Fruit fly (Drosophila melanogaster) whole organism, embryonic: ENCODE results near the gene Send1.
A peak's percentile ranks its signal among the peaks of the same experiment; 100 is the strongest.

Experiments
- Abd-B ChIP-seq: fragments of 200-800 bp; sonication (Bioruptor generic); optimal IDR thresholded peaks from 2 replicates; lab custom pipeline; 2018; ENCODE audit warnings: missing biosample characterization, mild to moderate bottlenecking, missing genetic modification characterization, moderate library complexity
- CG10274 ChIP-seq: fragments of 200-800 bp; sonication (Bioruptor generic); optimal IDR thresholded peaks from 3 replicates; lab custom pipeline; 2017; ENCODE audit warnings: missing biosample characterization, mild to moderate bottlenecking, missing genetic modification characterization
- CG10462 ChIP-seq: fragments of 200-800 bp; sonication (Bioruptor generic); optimal IDR thresholded peaks from 2 replicates; lab custom pipeline; 2016; ENCODE audit warnings: missing biosample characterization, missing genetic modification characterization
- CG10543 ChIP-seq: fragments of 200-800 bp; sonication (Bioruptor generic); optimal IDR thresholded peaks from 3 replicates; lab custom pipeline; 2017; ENCODE audit warnings: missing biosample characterization, mild to moderate bottlenecking, missing genetic modification characterization, moderate library complexity
- CG12155 ChIP-seq: fragments of 200-800 bp; sonication (Bioruptor generic); optimal IDR thresholded peaks from 3 replicates; lab custom pipeline; 2016; ENCODE audit warnings: missing biosample characterization, missing genetic modification characterization
- CG12299 ChIP-seq: fragments of 200-800 bp; sonication (Bioruptor generic); optimal IDR thresholded peaks from 2 replicates; lab custom pipeline; 2018; ENCODE audit warnings: missing biosample characterization, mild to moderate bottlenecking, missing genetic modification characterization
- CG13123 ChIP-seq: fragments of 200-800 bp; sonication (Bioruptor generic); optimal IDR thresholded peaks from 2 replicates; lab custom pipeline; 2016; ENCODE audit warnings: missing biosample characterization, missing genetic modification characterization
- CG13287 ChIP-seq: fragments of 200-800 bp; sonication (Bioruptor generic); IDR thresholded peaks from 2 replicates; pipeline ENCODE4 v1.3.6; 2022; ENCODE audit warnings: missing biosample characterization, missing genetic modification characterization; ENCODE audit not compliant: partially characterized antibody
- CG13296 ChIP-seq: fragments of 200-800 bp; sonication (Bioruptor generic); optimal IDR thresholded peaks from 3 replicates; lab custom pipeline; 2018; ENCODE audit warnings: missing biosample characterization, mild to moderate bottlenecking, missing genetic modification characterization
- CG17361 ChIP-seq: fragments of 200-800 bp; sonication (Bioruptor generic); IDR thresholded peaks from 3 replicates; pipeline ENCODE4 v1.3.6; 2022; ENCODE audit warnings: missing biosample characterization, missing genetic modification characterization
- CG17568 ChIP-seq: fragments of 200-800 bp; sonication (Bioruptor generic); optimal IDR thresholded peaks from 2 replicates; lab custom pipeline; 2018; ENCODE audit warnings: missing biosample characterization, mild to moderate bottlenecking, missing genetic modification characterization, moderate library complexity
- CG17829 ChIP-seq: fragments of 200-800 bp; optimal IDR thresholded peaks from 2 replicates; lab custom pipeline; 2019; ENCODE audit warnings: missing biosample characterization, mild to moderate bottlenecking, missing genetic modification characterization, moderate library complexity
- CG2199 ChIP-seq: fragments of 200-800 bp; sonication (Bioruptor generic); IDR thresholded peaks from 3 replicates; pipeline ENCODE4 v1.3.6; 2022; ENCODE audit warnings: missing biosample characterization, missing genetic modification characterization
- CG2678 ChIP-seq: fragments of 200-800 bp; sonication (Bioruptor generic); optimal IDR thresholded peaks from 3 replicates; lab custom pipeline; 2019; ENCODE audit warnings: missing biosample characterization, mild to moderate bottlenecking, missing genetic modification characterization, moderate library complexity
- CG31441 ChIP-seq: fragments of 200-800 bp; sonication (Bioruptor generic); IDR thresholded peaks from 2 replicates; pipeline ENCODE4 v1.3.6; 2022; ENCODE audit warnings: missing biosample characterization, missing genetic modification characterization
- CG34422 ChIP-seq: fragments of 200-800 bp; sonication (Bioruptor generic); IDR thresholded peaks from 3 replicates; pipeline ENCODE4 v1.3.6; 2022; ENCODE audit warnings: missing biosample characterization, missing genetic modification characterization
- CG3838 ChIP-seq: fragments of 200-800 bp; sonication (Bioruptor generic); optimal IDR thresholded peaks from 3 replicates; lab custom pipeline; 2016; ENCODE audit warnings: missing biosample characterization, missing genetic modification characterization
- CG4617 ChIP-seq: fragments of 200-800 bp; sonication (Bioruptor generic); optimal IDR thresholded peaks from 3 replicates; lab custom pipeline; 2016; ENCODE audit warnings: missing biosample characterization, missing genetic modification characterization, borderline replicate concordance
- CG4707 ChIP-seq: fragments of 200-800 bp; sonication (Bioruptor generic); optimal IDR thresholded peaks from 2 replicates; lab custom pipeline; 2018; ENCODE audit warnings: missing biosample characterization, mild to moderate bottlenecking, missing genetic modification characterization, moderate library complexity
- CG4820 ChIP-seq: fragments of 200-800 bp; sonication (Bioruptor generic); optimal IDR thresholded peaks from 3 replicates; lab custom pipeline; 2016; ENCODE audit warnings: missing biosample characterization, missing genetic modification characterization
- CG7928 ChIP-seq: fragments of 200-800 bp; sonication (Bioruptor generic); optimal IDR thresholded peaks from 2 replicates; lab custom pipeline; 2017; ENCODE audit warnings: missing biosample characterization, mild to moderate bottlenecking, missing genetic modification characterization
- CHES-1-like ChIP-seq: fragments of 200-800 bp; sonication (Bioruptor generic); optimal IDR thresholded peaks from 2 replicates; lab custom pipeline; 2016; ENCODE audit warnings: missing biosample characterization, missing genetic modification characterization
- Eip74EF ChIP-seq, 2 experiments: fragments of 200-800 bp in 1 of 2; fragments of >200 bp in 1 of 2; sonication (Bioruptor generic) in 1 of 2; optimal IDR thresholded peaks; 2 replicates each; lab custom pipeline; 2017 to 2019; ENCODE audit warnings: missing biosample characterization in 2 of 2, missing genetic modification characterization in 2 of 2, mild to moderate bottlenecking in 1 of 2, moderate library complexity in 1 of 2
- H15 ChIP-seq: fragments of 200-800 bp; sonication (Bioruptor generic); IDR thresholded peaks from 3 replicates; pipeline ENCODE4 v1.3.6; 2022; ENCODE audit warnings: missing biosample characterization, missing genetic modification characterization
- HmgD ChIP-seq: fragments of 200-800 bp; sonication (Bioruptor generic); optimal IDR thresholded peaks from 3 replicates; lab custom pipeline; 2016; ENCODE audit warnings: missing biosample characterization, missing genetic modification characterization
- Hr51 ChIP-seq, 2 experiments: fragments of 200-800 bp; sonication (Bioruptor generic); optimal IDR thresholded peaks; 2 replicates in 1 of 2; 3 replicates in 1 of 2; lab custom pipeline; 2016 to 2018; ENCODE audit warnings: missing biosample characterization in 2 of 2, missing genetic modification characterization in 2 of 2, mild to moderate bottlenecking in 1 of 2, moderate library complexity in 1 of 2
- Lhr ChIP-seq: fragments of 200-800 bp; sonication (Bioruptor generic); optimal IDR thresholded peaks from 3 replicates; lab custom pipeline; 2017; ENCODE audit warnings: mild to moderate bottlenecking, missing biosample characterization, missing genetic modification reagents, missing genetic modification characterization
- Side ChIP-seq: fragments of 200-800 bp; sonication (Bioruptor generic); optimal IDR thresholded peaks from 2 replicates; lab custom pipeline; 2016; ENCODE audit warnings: missing biosample characterization, missing genetic modification characterization
- Sin3A ChIP-seq: fragments of >200 bp; optimal IDR thresholded peaks from 2 replicates; lab custom pipeline; 2018
- TFAM ChIP-seq: fragments of 200-800 bp; sonication (Bioruptor generic); optimal IDR thresholded peaks from 2 replicates; lab custom pipeline; 2017; ENCODE audit warnings: missing biosample characterization, missing genetic modification characterization, inconsistent platforms
- Xbp1 ChIP-seq: fragments of 200-800 bp; sonication (Bioruptor generic); optimal IDR thresholded peaks from 3 replicates; lab custom pipeline; 2016; ENCODE audit warnings: missing biosample characterization, mild to moderate bottlenecking, missing genetic modification characterization
- ash1 ChIP-seq: fragments of 200-800 bp; sonication (Bioruptor generic); optimal IDR thresholded peaks from 2 replicates; lab custom pipeline; 2018; ENCODE audit warnings: missing biosample characterization, mild to moderate bottlenecking, missing genetic modification characterization
- az2 ChIP-seq: fragments of 200-800 bp; sonication (Bioruptor generic); optimal IDR thresholded peaks from 3 replicates; lab custom pipeline; 2016; ENCODE audit warnings: missing biosample characterization, missing genetic modification characterization
- crc ChIP-seq: fragments of 200-800 bp; sonication (Bioruptor generic); optimal IDR thresholded peaks from 2 replicates; lab custom pipeline; 2016; ENCODE audit warnings: missing biosample characterization, missing genetic modification characterization
- crol ChIP-seq: fragments of 200-800 bp; sonication (Bioruptor generic); IDR thresholded peaks from 2 replicates; pipeline ENCODE4 v1.3.6; 2022; ENCODE audit warnings: missing biosample characterization, missing genetic modification characterization
- dpn ChIP-seq, 2 experiments: fragments of 200-800 bp; sonication (Bioruptor generic); optimal IDR thresholded peaks; 3 replicates each; lab custom pipeline; 2016; ENCODE audit warnings: missing biosample characterization in 2 of 2, missing genetic modification characterization in 2 of 2
- dysf ChIP-seq: fragments of 200-800 bp; sonication (Bioruptor generic); IDR thresholded peaks from 3 replicates; pipeline ENCODE4 v1.3.6; 2022; ENCODE audit warnings: missing biosample characterization, missing genetic modification characterization
- gce ChIP-seq: fragments of 200-800 bp; sonication (Bioruptor generic); IDR thresholded peaks from 3 replicates; pipeline ENCODE4 v1.3.6; 2022; ENCODE audit warnings: missing biosample characterization, missing genetic modification characterization
- grn ChIP-seq: fragments of 200-800 bp; sonication (Bioruptor generic); optimal IDR thresholded peaks from 3 replicates; lab custom pipeline; 2017; ENCODE audit warnings: missing biosample characterization, missing genetic modification characterization
- gsb ChIP-seq: fragments of 200-800 bp; sonication (Bioruptor generic); IDR thresholded peaks from 2 replicates; pipeline ENCODE4 v1.3.6; 2022; ENCODE audit warnings: missing biosample characterization, missing genetic modification characterization
- her ChIP-seq: fragments of 200-800 bp; sonication (Bioruptor generic); optimal IDR thresholded peaks from 2 replicates; lab custom pipeline; 2016; ENCODE audit warnings: missing biosample characterization, missing genetic modification characterization
- knrl ChIP-seq: fragments of 200-800 bp; sonication (Bioruptor generic); IDR thresholded peaks from 3 replicates; pipeline ENCODE4 v1.3.6; 2022; ENCODE audit warnings: missing biosample characterization, missing genetic modification characterization; ENCODE audit not compliant: partially characterized antibody
- lbe ChIP-seq: fragments of 200-800 bp; sonication (Bioruptor generic); optimal IDR thresholded peaks from 2 replicates; lab custom pipeline; 2016; ENCODE audit warnings: missing biosample characterization, mild to moderate bottlenecking, missing genetic modification characterization
- oc ChIP-seq: fragments of 200-800 bp; sonication (Bioruptor generic); optimal IDR thresholded peaks from 2 replicates; lab custom pipeline; 2018; ENCODE audit warnings: missing biosample characterization, mild to moderate bottlenecking, missing genetic modification characterization, moderate library complexity
- otp ChIP-seq: fragments of 200-800 bp; sonication (Bioruptor generic); IDR thresholded peaks from 3 replicates; pipeline ENCODE4, ENCODE4 v1.3.6; 2022; ENCODE audit warnings: missing biosample characterization, missing genetic modification characterization
- ranshi ChIP-seq: fragments of 200-800 bp; sonication (Bioruptor generic); IDR thresholded peaks from 2 replicates; pipeline ENCODE4 v1.3.6; 2022; ENCODE audit warnings: missing biosample characterization, missing genetic modification characterization
- rib ChIP-seq: fragments of 200-800 bp; sonication (Bioruptor generic); IDR thresholded peaks from 2 replicates; pipeline ENCODE4 v1.3.6; 2022; ENCODE audit warnings: missing biosample characterization, missing genetic modification characterization
- sim ChIP-seq: fragments of 200-800 bp; sonication (Bioruptor generic); IDR thresholded peaks from 2 replicates; pipeline ENCODE4 v1.3.6; 2022; ENCODE audit warnings: missing biosample characterization, missing genetic modification characterization
- slbo ChIP-seq: fragments of 200-800 bp; sonication (Bioruptor generic); IDR thresholded peaks from 2 replicates; pipeline ENCODE4 v1.3.6; 2022; ENCODE audit warnings: missing biosample characterization, missing genetic modification characterization
- stwl ChIP-seq: fragments of 200-800 bp; sonication (Bioruptor generic); optimal IDR thresholded peaks from 3 replicates; lab custom pipeline; 2018; ENCODE audit warnings: missing biosample characterization, mild to moderate bottlenecking, missing genetic modification characterization, moderate library complexity
- tll ChIP-seq, 2 experiments: fragments of 200-800 bp in 1 of 2; fragments of >200 bp in 1 of 2; sonication (Bioruptor generic) in 1 of 2; optimal IDR thresholded peaks; 2 replicates each; lab custom pipeline; 2017 to 2019; ENCODE audit warnings: missing biosample characterization in 2 of 2, missing genetic modification characterization in 2 of 2, mild to moderate bottlenecking in 1 of 2, moderate library complexity in 1 of 2
- usp ChIP-seq: fragments of >200 bp; optimal IDR thresholded peaks from 2 replicates; lab custom pipeline; 2017; ENCODE audit warnings: missing biosample characterization, missing genetic modification characterization

Gene Send1

DNA sequence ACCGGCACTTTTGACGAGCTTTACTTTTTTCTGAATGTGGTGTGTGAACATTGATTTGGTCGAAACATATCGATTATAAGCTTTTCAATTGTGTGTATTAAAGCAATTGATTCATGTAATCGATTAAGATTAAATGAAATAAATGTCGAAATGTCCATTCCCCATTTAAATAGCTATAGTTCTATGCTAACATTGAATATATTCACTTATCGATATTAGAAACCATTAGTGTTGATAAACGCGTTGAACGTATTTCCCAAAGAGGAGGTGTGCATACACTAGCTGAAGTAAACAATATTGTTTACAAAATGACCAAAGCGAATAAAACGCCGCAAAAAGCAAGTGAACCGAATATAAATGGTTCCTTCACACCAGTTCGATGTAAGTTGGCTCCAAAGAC lies 40.8 kb downstream of the Send1 start, which contains the start of the genes Uch and CG34174 (continued):
- TF ChIP-seq CG13296 (GFP tag; lab: Kevin White, UChicago), result no peak
- no peak for TF ChIP-seq CG3838 (GFP tag; lab: Kevin White, UChicago)
- TF ChIP-seq CG2199 (GFP tag; lab: Robert Waterston, UW), result no peak
- peak; percentile 19 for TF ChIP-seq CG17829 (tag; lab: Kevin White, UChicago)
- no peak for TF ChIP-seq tll (GFP tag; optimal IDR thresholded peaks at IDR 0.05; lab: Kevin White, UChicago)
- peak; percentile 42 for TF ChIP-seq CG4617
- peak; percentile 22 for TF ChIP-seq CG12299 (tag; lab: Kevin White, UChicago)
- no peak for TF ChIP-seq Eip74EF (GFP tag; optimal IDR thresholded peaks at IDR 0.05; lab: Kevin White, UChicago)
- TF ChIP-seq CG13123 (GFP tag; lab: Kevin White, UChicago), result no peak
- TF ChIP-seq ash1 (GFP tag; lab: Kevin White, UChicago), result no peak
- TF ChIP-seq H15 (GFP tag; lab: Robert Waterston, UW), result no peak
- TF ChIP-seq CG10543 (GFP tag; lab: Kevin White, UChicago), result no peak
- no peak for TF ChIP-seq gce (GFP tag; lab: Robert Waterston, UW)
- no peak for TF ChIP-seq gsb
- TF ChIP-seq oc (tag; lab: Kevin White, UChicago), result no peak
- TF ChIP-seq CG17568 (GFP tag; lab: Kevin White, UChicago), result no peak
- TF ChIP-seq CG34422 (GFP tag; lab: Robert Waterston, UW), result peak; percentile 55; the same call in 1 of the 3 replicates
- peak; percentile 87 for TF ChIP-seq CG13287
- TF ChIP-seq knrl (GFP tag; lab: Robert Waterston, UW), result peak; percentile 80
- TF ChIP-seq CG7928 (GFP tag; lab: Kevin White, UChicago), result no peak
- no peak for TF ChIP-seq CG4707 (GFP tag; lab: Kevin White, UChicago)
- TF ChIP-seq CG2678 (tag; lab: Kevin White, UChicago), result no peak
- peak in 1 of 2 experiments; percentile 3 for TF ChIP-seq Hr51 (GFP tag; optimal IDR thresholded peaks at IDR 0.05; lab: Kevin White, UChicago)
- no peak for TF ChIP-seq rib (GFP tag; lab: Robert Waterston, UW)
- no peak for TF ChIP-seq ranshi (GFP tag; lab: Robert Waterston, UW)
- 0 out of 2 replicates have a peak, but pooled peaks have one; percentile 12 for TF ChIP-seq CG31441 (GFP tag; lab: Robert Waterston, UW)
- TF ChIP-seq CG10274, result no peak
- TF ChIP-seq dysf, result no peak
- TF ChIP-seq otp (GFP tag; lab: Robert Waterston, UW), result no peak
- peak; percentile 75 for TF ChIP-seq CHES-1-like (GFP tag; lab: Kevin White, UChicago)
- no peak for TF ChIP-seq sim (GFP tag; lab: Robert Waterston, UW)
- no peak for TF ChIP-seq CG4820 (GFP tag; lab: Kevin White, UChicago)
- TF ChIP-seq grn (GFP tag; lab: Kevin White, UChicago), result no peak
- no peak for TF ChIP-seq slbo (GFP tag; lab: Robert Waterston, UW)
- no peak for TF ChIP-seq HmgD (GFP tag; lab: Kevin White, UChicago)
- TF ChIP-seq her (GFP tag; lab: Kevin White, UChicago), result no peak
- no peak for TF ChIP-seq Xbp1 (GFP tag; lab: Kevin White, UChicago)
- TF ChIP-seq Side, result no peak
- TF ChIP-seq Lhr (GFP tag; lab: Kevin White, UChicago), result peak; percentile 66
- no peak for TF ChIP-seq crol (GFP tag; lab: Robert Waterston, UW)
- TF ChIP-seq az2 (GFP tag; lab: Kevin White, UChicago), result no peak
- TF ChIP-seq crc (GFP tag; lab: Kevin White, UChicago), result no peak
- TF ChIP-seq usp (GFP tag; lab: Kevin White, UChicago), result no peak
- TF ChIP-seq Abd-B (GFP tag; lab: Kevin White, UChicago), result peak; percentile 44
- TF ChIP-seq lbe (GFP tag; lab: Kevin White, UChicago), result peak; percentile 43
- peak; percentile 43 for TF ChIP-seq Sin3A (lab: Kevin White, UChicago)
- TF ChIP-seq stwl, result peak; percentile 98
- peak in 1 of 2 experiments; percentile 31 for TF ChIP-seq dpn (GFP tag; optimal IDR thresholded peaks at IDR 0.05; lab: Kevin White, UChicago)
- no peak for TF ChIP-seq TFAM
- peak; percentile 46; the same call in 1 of the 3 replicates for TF ChIP-seq CG17361 (GFP tag; lab: Robert Waterston, UW)
- TF ChIP-seq CG12155 (GFP tag; lab: Kevin White, UChicago), result peak; percentile 21
- no peak for TF ChIP-seq CG10462 (GFP tag; lab: Kevin White, UChicago)
